Worm (Caenorhabditis elegans): ENCODE data around the gene spe-42.
A peak's percentile ranks its signal among the peaks of the same experiment; 100 is the strongest.

Gene spe-42

ce11 chrV:11764373-11764954 is 27.7 kb upstream of the spe-42 start, which contains the start of the genes F55A11.1 and syx-5 (continued):
- TF ChIP-seq aha-1 (tag) (no peak), zip-2 (tag; optimal IDR thresholded peaks at IDR 0.05) (peak; percentile 33), ztf-11 (tag; optimal IDR thresholded peaks at IDR 0.05) (no peak), mdl-1 (tag; optimal IDR thresholded peaks at IDR 0.05) (peak in 1 of 2 experiments; percentile 84), T20F7.1 (GFP tag; optimal IDR thresholded peaks at IDR 0.05) (peak; percentile 87), lim-7 (GFP tag; IDR thresholded peaks at IDR 0.05) (no peak), snpc-4 (tag; optimal IDR thresholded peaks at IDR 0.05) (no peak), dpl-1 (GFP tag; optimal IDR thresholded peaks at IDR 0.05) (peak; percentile 71), F37D6.2 (tag; optimal IDR thresholded peaks at IDR 0.05) (peak; percentile 75), spr-1 (tag; optimal IDR thresholded peaks at IDR 0.05) (peak; percentile 90), lsy-2 (tag; optimal IDR thresholded peaks at IDR 0.05) (peak; percentile 99 to 100), ama-1 (optimal IDR thresholded peaks at IDR 0.05) (no peak), lin-39 (tag; optimal IDR thresholded peaks at IDR 0.05) (no peak), T26A8.4 (GFP tag; IDR thresholded peaks at IDR 0.05) (peak; percentile 85), nhr-25 (tag; optimal IDR thresholded peaks at IDR 0.05; ENCODE audit: borderline replicate concordance, insufficient read depth) (no peak), arid-1 (GFP tag; conservative IDR thresholded peaks at IDR 0.05) (0 out of 2 replicates have a peak, but pooled peaks have one; percentile 21), zip-11 (GFP tag; IDR thresholded peaks at IDR 0.05) (no peak), ces-1 (GFP tag; optimal IDR thresholded peaks at IDR 0.05) (peak; percentile 16), ceh-62 (tag; optimal IDR thresholded peaks at IDR 0.05) (no peak), rbr-2 (tag; optimal IDR thresholded peaks at IDR 0.05) (peak; percentile 90), egl-27 (tag; optimal IDR thresholded peaks at IDR 0.05) (no peak), ztf-7 (tag; optimal IDR thresholded peaks at IDR 0.05) (peak; percentile 83), F10B5.3 (tag; optimal IDR thresholded peaks at IDR 0.05) (peak; percentile 78), snpc-1.2 (GFP tag; IDR thresholded peaks at IDR 0.05) (0 out of 2 replicates have a peak, but pooled peaks have one; percentile 9), mxl-3 (GFP tag; optimal IDR thresholded peaks at IDR 0.05) (peak; percentile 97), daf-19 (GFP tag; conservative IDR thresholded peaks at IDR 0.05) (no peak), pqm-1 (tag; optimal IDR thresholded peaks at IDR 0.05) (peak; percentile 7), lin-13 (GFP tag; optimal IDR thresholded peaks at IDR 0.05) (peak; percentile 71), ceh-82 (tag; optimal IDR thresholded peaks at IDR 0.05) (no peak), ZK546.5 (tag; optimal IDR thresholded peaks at IDR 0.05) (no peak), nhr-6 (tag; optimal IDR thresholded peaks at IDR 0.05) (peak; percentile 59), hlh-11 (tag; optimal IDR thresholded peaks at IDR 0.05) (peak; percentile 86), lin-1 (GFP tag; IDR thresholded peaks at IDR 0.05) (0 out of 2 replicates have a peak, but pooled peaks have one; percentile 43), nhr-11 (tag; optimal IDR thresholded peaks at IDR 0.05) (peak; percentile 50), pha-4 (GFP tag; IDR thresholded peaks at IDR 0.05) (peak; percentile 57), pha-4 (tag; optimal IDR thresholded peaks at IDR 0.05) (no peak), dmd-6 (GFP tag; IDR thresholded peaks at IDR 0.05) (peak; percentile 78), zfp-3 (GFP tag; conservative IDR thresholded peaks at IDR 0.05) (peak; percentile 71; the same call in 1 of the 2 replicates), lin-29 (GFP tag; IDR thresholded peaks at IDR 0.05) (peak; percentile 54; the same call in 1 of the 2 replicates), attf-4 (tag; optimal IDR thresholded peaks at IDR 0.05) (no peak), daf-16 (GFP tag; optimal IDR thresholded peaks at IDR 0.05) (peak; percentile 50 to 89), daf-16 (tag; optimal IDR thresholded peaks at IDR 0.05) (peak; percentile 58), tag-97 (GFP tag; IDR thresholded peaks at IDR 0.05) (no peak), nhr-76 (tag; optimal IDR thresholded peaks at IDR 0.05) (no peak), madf-5 (GFP tag; IDR thresholded peaks at IDR 0.05) (no peak), saeg-2 (GFP tag; IDR thresholded peaks at IDR 0.05) (peak; percentile 69; the same call in 1 of the 2 replicates), ZK337.2 (GFP tag; IDR thresholded peaks at IDR 0.05) (no peak), F44E2.7 (GFP tag; IDR thresholded peaks at IDR 0.05) (no peak), Y48G9A.11 (GFP tag; IDR thresholded peaks at IDR 0.05) (no peak), php-3 (GFP tag; IDR thresholded peaks at IDR 0.05) (peak; percentile 64)
